Worm (Caenorhabditis elegans) whole organism, L3 larva: ENCODE data around the gene str-196.

ENCODE experiments used
- ZK546.5 ChIP-seq: sonication (generic microtip); optimal IDR thresholded peaks from 2 replicates; lab custom pipeline; 2017; ENCODE audit warnings: missing biosample characterization, missing genetic modification characterization
- aly-2 ChIP-seq: fragments of 150-350 bp; optimal IDR thresholded peaks from 2 replicates; lab custom pipeline; 2014; ENCODE audit warnings: missing biosample characterization, missing genetic modification characterization
- ama-1 ChIP-seq: fragments of 150-350 bp; optimal IDR thresholded peaks from 2 replicates; lab custom pipeline; 2018
- ceh-82 ChIP-seq: fragments of 150-350 bp; optimal IDR thresholded peaks from 2 replicates; lab custom pipeline; 2014; ENCODE audit warnings: missing biosample characterization, missing genetic modification characterization
- daf-12 ChIP-seq: fragments of 150-350 bp; optimal IDR thresholded peaks from 2 replicates; lab custom pipeline; 2014; ENCODE audit warnings: missing biosample characterization, missing genetic modification reagents, missing genetic modification characterization
- egl-27 ChIP-seq: sonication (generic microtip); optimal IDR thresholded peaks from 4 replicates; lab custom pipeline; 2017; ENCODE audit warnings: missing biosample characterization, missing genetic modification reagents, missing genetic modification characterization
- egl-5 ChIP-seq: fragments of 150-350 bp; optimal IDR thresholded peaks from 2 replicates; lab custom pipeline; 2017; ENCODE audit warnings: missing biosample characterization, missing genetic modification reagents, missing genetic modification characterization, inconsistent platforms
- elt-1 ChIP-seq: fragments of 150-350 bp; optimal IDR thresholded peaks from 2 replicates; lab custom pipeline; 2014; ENCODE audit warnings: missing biosample characterization, missing genetic modification characterization
- elt-2 ChIP-seq: sonication (generic microtip); optimal IDR thresholded peaks from 2 replicates; lab custom pipeline; 2016; ENCODE audit warnings: missing genetic modification reagents, mild to moderate bottlenecking, missing genetic modification characterization, missing compliant biosample characterization
- fkh-10 ChIP-seq: sonication (generic microtip); optimal IDR thresholded peaks from 2 replicates; lab custom pipeline; 2017; ENCODE audit warnings: missing biosample characterization, missing genetic modification reagents, missing genetic modification characterization
- fkh-2 ChIP-seq: fragments of 150-350 bp; optimal IDR thresholded peaks from 2 replicates; lab custom pipeline; 2014; ENCODE audit warnings: missing biosample characterization, missing genetic modification reagents, missing genetic modification characterization
- jun-1 ChIP-seq: fragments of 150-350 bp; optimal IDR thresholded peaks from 2 replicates; lab custom pipeline; 2014; ENCODE audit warnings: missing biosample characterization, missing genetic modification reagents, missing genetic modification characterization
- lin-15B ChIP-seq: fragments of 150-350 bp; optimal IDR thresholded peaks from 2 replicates; lab custom pipeline; 2014; ENCODE audit warnings: missing biosample characterization, missing genetic modification characterization
- lsy-12 ChIP-seq: sonication (generic microtip); optimal IDR thresholded peaks from 2 replicates; lab custom pipeline; 2016; ENCODE audit warnings: mild to moderate bottlenecking, missing genetic modification characterization, missing compliant biosample characterization
- mdl-1 ChIP-seq: fragments of 150-350 bp; optimal IDR thresholded peaks from 2 replicates; lab custom pipeline; 2014; ENCODE audit warnings: missing biosample characterization, missing genetic modification characterization
- mml-1 ChIP-seq: fragments of 150-350 bp; sonication (generic microtip); optimal IDR thresholded peaks from 3 replicates; lab custom pipeline; 2014; ENCODE audit warnings: missing biosample characterization, missing genetic modification characterization
- nfya-1 ChIP-seq: sonication (generic microtip); optimal IDR thresholded peaks from 2 replicates; lab custom pipeline; 2017; ENCODE audit warnings: missing genetic modification characterization, mild to moderate bottlenecking, missing compliant biosample characterization, antibody characterized with exemption, moderate library complexity; ENCODE audit not compliant: insufficient read depth
- nhr-11 ChIP-seq: fragments of 150-350 bp; optimal IDR thresholded peaks from 2 replicates; lab custom pipeline; 2014; ENCODE audit warnings: missing biosample characterization, missing genetic modification characterization
- nhr-12 ChIP-seq: fragments of 150-350 bp; optimal IDR thresholded peaks from 2 replicates; lab custom pipeline; 2014; ENCODE audit warnings: missing biosample characterization, missing genetic modification characterization
- nhr-23 ChIP-seq: fragments of 150-350 bp; optimal IDR thresholded peaks from 2 replicates; lab custom pipeline; 2014; ENCODE audit warnings: missing biosample characterization, missing genetic modification reagents, missing genetic modification characterization
- nhr-237 ChIP-seq: fragments of 150-350 bp; optimal IDR thresholded peaks from 2 replicates; lab custom pipeline; 2014; ENCODE audit warnings: missing biosample characterization, missing genetic modification characterization
- nhr-25 ChIP-seq: sonication (generic microtip); optimal IDR thresholded peaks from 2 replicates; lab custom pipeline; 2017; ENCODE audit warnings: missing biosample characterization, missing genetic modification characterization
- nhr-28 ChIP-seq: fragments of 150-350 bp; optimal IDR thresholded peaks from 2 replicates; lab custom pipeline; 2014; ENCODE audit warnings: missing biosample characterization, missing genetic modification characterization
- nhr-43 ChIP-seq: sonication (generic microtip); optimal IDR thresholded peaks from 2 replicates; lab custom pipeline; 2016; ENCODE audit warnings: mild to moderate bottlenecking, missing genetic modification characterization, missing compliant biosample characterization; ENCODE audit not compliant: poor library complexity, severe bottlenecking
- nhr-77 ChIP-seq: fragments of 150-350 bp; optimal IDR thresholded peaks from 2 replicates; lab custom pipeline; 2014; ENCODE audit warnings: missing biosample characterization, missing genetic modification characterization
- pha-4 ChIP-seq: fragments of 150-350 bp; optimal IDR thresholded peaks from 2 replicates; lab custom pipeline; 2014; ENCODE audit warnings: missing biosample characterization, missing genetic modification reagents, missing genetic modification characterization
- pqm-1 ChIP-seq: fragments of 150-350 bp; optimal IDR thresholded peaks from 2 replicates; lab custom pipeline; 2017; ENCODE audit warnings: missing biosample characterization, missing genetic modification characterization, inconsistent platforms
- snpc-4 ChIP-seq: fragments of 150-350 bp; optimal IDR thresholded peaks from 2 replicates; lab custom pipeline; 2014; ENCODE audit warnings: missing biosample characterization, missing genetic modification characterization
- tbx-2 ChIP-seq: sonication (generic microtip); optimal IDR thresholded peaks from 2 replicates; lab custom pipeline; 2016; ENCODE audit warnings: mild to moderate bottlenecking, missing genetic modification characterization, missing compliant biosample characterization
- unc-39 ChIP-seq: sonication (generic microtip); optimal IDR thresholded peaks from 4 replicates; lab custom pipeline; 2017; ENCODE audit warnings: missing biosample characterization, missing genetic modification characterization
- unc-62 ChIP-seq: fragments of 150-350 bp; sonication (generic microtip); optimal IDR thresholded peaks from 4 replicates; lab custom pipeline; 2014; ENCODE audit warnings: missing biosample characterization, missing genetic modification reagents, missing genetic modification characterization
- zag-1 ChIP-seq: fragments of 150-350 bp; optimal IDR thresholded peaks from 2 replicates; lab custom pipeline; 2014; ENCODE audit warnings: missing biosample characterization, missing genetic modification characterization
- ztf-11 ChIP-seq: fragments of 150-350 bp; optimal IDR thresholded peaks from 2 replicates; lab custom pipeline; 2014; ENCODE audit warnings: missing biosample characterization, missing genetic modification characterization
- ztf-4 ChIP-seq: fragments of 150-350 bp; optimal IDR thresholded peaks from 2 replicates; lab custom pipeline; 2014; ENCODE audit warnings: missing biosample characterization, missing genetic modification characterization

str-196 gene

DNA sequence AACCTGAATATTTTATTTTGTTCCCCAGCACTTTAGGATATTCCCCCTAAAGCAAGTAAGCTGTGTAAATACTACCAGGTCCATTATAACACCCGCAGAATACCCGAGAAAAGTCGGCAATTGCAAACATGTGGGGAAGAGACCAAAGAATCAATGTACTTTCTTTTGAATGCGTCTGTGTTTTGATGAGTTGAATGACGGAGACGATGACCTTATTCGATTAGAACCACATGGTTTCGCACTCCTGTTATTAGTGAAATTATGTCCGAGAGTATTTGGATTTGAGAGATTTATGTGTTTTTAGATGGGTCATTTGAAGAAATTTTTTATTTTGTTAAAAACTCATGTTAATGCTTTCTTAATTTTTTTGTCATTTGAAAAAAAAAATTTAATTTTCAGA lies 26.2 kb upstream of the str-196 start:
- TF ChIP-seq snpc-4 (tag; lab: Kevin White, UChicago) (no peak), nhr-23 (tag; lab: Kevin White, UChicago) (peak; percentile 33), nhr-25 (tag; lab: Kevin White, UChicago) (peak; percentile 42), ztf-11 (no peak)

DNA sequence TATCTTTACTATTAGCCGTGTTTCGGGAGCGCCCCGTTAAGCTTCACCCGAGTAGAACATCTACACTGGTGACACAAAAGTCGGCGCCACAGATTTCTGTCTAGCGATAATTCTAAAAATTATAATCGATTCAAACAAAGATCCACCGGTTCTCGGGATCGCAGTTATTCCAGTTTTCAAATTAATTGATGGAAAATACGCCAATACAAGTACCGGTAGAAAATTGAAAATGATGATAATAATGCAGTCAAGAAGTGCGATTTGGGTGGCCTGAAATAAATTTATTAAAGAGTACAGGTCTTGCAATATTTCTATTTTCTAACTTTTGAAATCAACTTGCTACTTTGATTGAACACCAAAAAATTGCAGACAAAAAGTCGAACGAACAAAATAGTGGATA lies 24.0 kb upstream of the str-196 start:
- TF ChIP-seq lsy-12 (tag; lab: Kevin White, UChicago): no peak
- TF ChIP-seq nhr-43 (tag; lab: Kevin White, UChicago): no peak

DNA sequence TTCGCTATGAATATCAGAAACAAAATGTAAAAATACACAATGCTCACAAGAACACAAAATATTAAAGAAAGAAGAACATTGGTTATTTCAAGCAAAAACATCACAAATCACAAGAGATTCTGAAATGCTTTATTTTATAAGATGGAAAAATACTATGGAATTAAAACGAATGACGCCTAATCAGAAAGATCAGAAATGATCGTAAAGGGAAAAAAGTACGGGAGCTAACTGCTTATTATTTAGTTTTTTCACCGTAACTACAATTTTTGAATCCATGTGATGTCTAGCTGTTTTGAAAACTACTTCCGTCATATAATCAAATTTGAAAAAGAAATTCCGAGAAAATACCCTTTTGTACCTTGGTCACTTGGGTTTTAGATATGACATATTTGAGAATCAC lies 23.1 kb upstream of the str-196 start, which contains the start of gene srbc-57:
Gene srbc-57 (minus strand): TSS at position 101 of the 400 bp plus-strand sequence.
- no peak for TF ChIP-seq nhr-25 (tag; lab: Kevin White, UChicago)
- TF ChIP-seq daf-12 (tag; lab: Kevin White, UChicago): no peak
- no peak for TF ChIP-seq nhr-77 (tag; lab: Kevin White, UChicago)
- no peak for TF ChIP-seq egl-27
- no peak for TF ChIP-seq nhr-237 (tag; lab: Kevin White, UChicago)
- TF ChIP-seq ZK546.5 (tag; lab: Kevin White, UChicago): no peak
- TF ChIP-seq fkh-2 (tag; lab: Kevin White, UChicago): no peak
- no peak for TF ChIP-seq lin-15B (tag; lab: Kevin White, UChicago)
- no peak for TF ChIP-seq tbx-2 (tag; lab: Kevin White, UChicago)
- no peak for TF ChIP-seq nhr-28 (tag; lab: Kevin White, UChicago)
- no peak for TF ChIP-seq egl-5 (tag; lab: Kevin White, UChicago)
- TF ChIP-seq jun-1: no peak
- TF ChIP-seq lsy-12 (tag; lab: Kevin White, UChicago): no peak
- TF ChIP-seq elt-1 (tag; lab: Kevin White, UChicago): no peak
- no peak for TF ChIP-seq fkh-10 (GFP tag; lab: Kevin White, UChicago)
- no peak for TF ChIP-seq nhr-11 (tag; lab: Kevin White, UChicago)
- no peak for TF ChIP-seq pha-4
- TF ChIP-seq, all 47 proteins: peak for 0

DNA sequence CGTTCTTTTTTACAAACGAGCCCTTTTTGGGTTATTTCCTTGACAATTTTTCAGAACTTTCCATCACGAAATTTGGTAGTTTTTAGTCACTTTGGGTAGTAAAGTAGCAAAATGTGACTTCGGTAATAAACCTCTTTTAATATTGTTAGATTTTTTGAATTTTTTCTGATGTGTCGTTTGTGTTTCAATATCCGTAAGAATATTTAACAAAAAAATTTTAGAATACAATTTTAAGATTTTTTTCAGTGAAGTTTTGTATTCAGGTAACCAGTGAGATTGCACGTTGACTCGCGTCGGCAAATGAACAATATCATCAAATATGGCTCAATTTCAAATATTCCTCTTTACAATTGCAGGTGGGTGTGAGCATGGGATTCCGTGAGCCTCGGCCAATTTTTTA lies 18.9 kb upstream of the str-196 start, which contains the start of gene srt-31:
Gene srt-31 (plus strand): TSS at position 301 of the 400 bp plus-strand sequence.
- no peak for TF ChIP-seq nhr-12 (tag; lab: Kevin White, UChicago)
- no peak for TF ChIP-seq unc-39
- no peak for TF ChIP-seq lsy-12 (tag; lab: Kevin White, UChicago)
- no peak for TF ChIP-seq nhr-77 (tag; lab: Kevin White, UChicago)
- no peak for TF ChIP-seq nhr-28 (tag; lab: Kevin White, UChicago)
- TF ChIP-seq, all 47 proteins: peak for 0

DNA sequence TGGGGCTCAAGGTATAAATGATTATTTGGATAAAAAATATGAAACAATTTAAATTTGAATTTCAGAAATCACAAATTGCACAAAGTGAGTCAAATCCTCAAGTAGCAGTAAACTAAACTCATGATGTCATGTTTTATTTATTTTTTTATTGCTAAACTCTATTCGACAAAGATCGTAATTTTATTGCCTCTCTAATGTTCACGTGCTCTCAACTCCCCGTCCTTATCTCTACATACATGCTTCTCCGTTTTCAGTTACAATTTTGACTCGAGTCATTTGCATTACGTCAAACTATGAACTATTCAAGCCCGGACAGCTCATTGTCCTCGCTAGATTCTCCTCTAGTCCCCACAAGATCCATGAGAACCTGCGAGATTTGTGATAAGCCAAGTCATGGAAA lies 17.0 kb upstream of the str-196 start, which contains the start of gene nhr-99:
Gene nhr-99 (plus strand): TSS at position 263 of the 400 bp plus-strand sequence.
- TF ChIP-seq pha-4 (peak; percentile 38), nfya-1 (tag; lab: Kevin White, UChicago) (no peak), aly-2 (tag; lab: Kevin White, UChicago) (no peak), unc-62 (GFP tag; lab: Kevin White, UChicago) (no peak), mdl-1 (tag; lab: Kevin White, UChicago) (no peak), nhr-23 (tag; lab: Kevin White, UChicago) (no peak), daf-12 (tag; lab: Kevin White, UChicago) (no peak), zag-1 (tag; lab: Kevin White, UChicago) (no peak), elt-2 (tag; lab: Kevin White, UChicago) (peak; percentile 73), ztf-4 (no peak), ceh-82 (tag; lab: Kevin White, UChicago) (no peak), pqm-1 (tag; lab: Kevin White, UChicago) (peak; percentile 85), jun-1 (peak; percentile 62), mml-1 (tag; lab: Kevin White, UChicago) (no peak), ama-1 (no peak)
